Worm (Caenorhabditis elegans) whole organism, L1 larva: ENCODE results near the gene Y50D4B.2.

Experiments used
- ceh-63 ChIP-seq: fragments of 200-800 bp; sonication (Bioruptor generic); optimal IDR thresholded peaks from 2 replicates; lab custom pipeline; 2018; ENCODE audit warnings: mild to moderate bottlenecking, missing genetic modification characterization, missing compliant biosample characterization
- xbp-1 ChIP-seq: sonication (generic microtip); optimal IDR thresholded peaks from 2 replicates; lab custom pipeline; 2016; ENCODE audit warnings: missing genetic modification characterization, missing compliant biosample characterization

ce11 chrV:1112180-1112579, 11.8 kb downstream of the Y50D4B.2 start:
- TF ChIP-seq xbp-1 (tag; lab: Kevin White, UChicago) = no peak
- no peak for TF ChIP-seq ceh-63 (GFP tag; lab: Kevin White, UChicago)
